Worm (Caenorhabditis elegans): ENCODE data around the gene R03D7.8.

ce11 chrII:10914366-10914765 is 42.3 kb downstream of the R03D7.8 start, which contains the start of gene F44F4.15:
- no peak for TF ChIP-seq snpc-4 (tag; optimal IDR thresholded peaks at IDR 0.05)
- no peak for TF ChIP-seq fos-1 (tag; optimal IDR thresholded peaks at IDR 0.05)
- TF ChIP-seq mep-1 (tag; optimal IDR thresholded peaks at IDR 0.05), result no peak
- TF ChIP-seq lin-39 (tag; optimal IDR thresholded peaks at IDR 0.05), result no peak
- no peak for TF ChIP-seq lsy-2 (tag; optimal IDR thresholded peaks at IDR 0.05)
- TF ChIP-seq ztf-11 (tag; optimal IDR thresholded peaks at IDR 0.05), result no peak
- no peak for TF ChIP-seq lin-14 (GFP tag; optimal IDR thresholded peaks at IDR 0.05)
- TF ChIP-seq nhr-28 (tag; optimal IDR thresholded peaks at IDR 0.05), result no peak
- no peak for TF ChIP-seq nhr-77 (tag; optimal IDR thresholded peaks at IDR 0.05)
- no peak for TF ChIP-seq hpl-2 (GFP tag; optimal IDR thresholded peaks at IDR 0.05)
- no peak for TF ChIP-seq zag-1 (tag; optimal IDR thresholded peaks at IDR 0.05)
- TF ChIP-seq unc-62 (GFP tag; optimal IDR thresholded peaks at IDR 0.05), result no peak
- no peak for TF ChIP-seq tlp-1 (tag; optimal IDR thresholded peaks at IDR 0.05)
- no peak for TF ChIP-seq fkh-4 (tag; optimal IDR thresholded peaks at IDR 0.05; ENCODE audit: borderline replicate concordance)

All from whole organism, L1 larva.